Fruit fly (Drosophila melanogaster) whole organism, pupa: ENCODE measurements around the gene Polr1F.

Source experiments
- CG17806 ChIP-seq: fragments of 200-800 bp; sonication (Bioruptor generic); optimal IDR thresholded peaks from 2 replicates; lab custom pipeline; 2018; ENCODE audit warnings: missing biosample characterization, mild to moderate bottlenecking, missing genetic modification characterization, moderate library complexity
- CG32121 ChIP-seq: fragments of 200-800 bp; sonication (Bioruptor generic); IDR thresholded peaks from 2 replicates; pipeline ENCODE4 v1.3.6; 2022; ENCODE audit warnings: missing biosample characterization, missing genetic modification characterization

DNA sequence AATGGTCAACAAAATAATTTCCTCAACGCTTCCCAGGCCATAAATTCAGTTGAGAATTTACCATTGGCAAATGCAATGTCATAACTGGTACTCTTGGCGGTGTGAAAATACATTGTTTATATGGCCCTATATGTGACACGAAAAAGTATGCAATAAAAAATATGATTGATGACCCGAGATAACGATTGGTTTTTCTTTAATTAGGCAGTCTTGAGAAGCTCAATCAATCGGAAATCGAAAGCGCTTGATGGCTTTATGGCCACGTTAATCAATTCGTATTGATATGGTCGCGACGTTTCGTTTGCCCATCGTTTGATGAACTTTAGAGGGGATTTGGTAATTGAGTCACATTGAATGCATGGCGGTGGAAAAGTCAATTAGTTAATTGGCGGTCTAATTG is 36.9 kb downstream of the Polr1F start:
- TF ChIP-seq CG17806 (tag; lab: Kevin White, UChicago), result no peak
- no peak for TF ChIP-seq CG32121 (GFP tag; lab: Robert Waterston, UW)
